Fruit fly (Drosophila melanogaster) whole organism, embryonic: ENCODE measurements around the gene DnaJ-H.

Experiments
- Ada2b ChIP-seq: fragments of 200-800 bp; sonication (Bioruptor generic); IDR thresholded peaks from 2 replicates; pipeline ENCODE4 v1.3.6; 2022; ENCODE audit warnings: missing biosample characterization, missing genetic modification characterization
- Atf3 ChIP-seq: fragments of 200-800 bp; sonication (Bioruptor generic); optimal IDR thresholded peaks from 3 replicates; lab custom pipeline; 2016; ENCODE audit warnings: missing biosample characterization, missing genetic modification characterization
- B-H2 ChIP-seq: fragments of 200-800 bp; sonication (Bioruptor generic); optimal IDR thresholded peaks from 2 replicates; lab custom pipeline; 2018; ENCODE audit warnings: missing biosample characterization, mild to moderate bottlenecking, missing genetic modification characterization
- CG10209 ChIP-seq: fragments of 200-800 bp; sonication (Bioruptor generic); optimal IDR thresholded peaks from 3 replicates; lab custom pipeline; 2017; ENCODE audit warnings: missing biosample characterization, mild to moderate bottlenecking, missing genetic modification characterization, missing genetic modification reagents
- CG1024 ChIP-seq: fragments of 200-800 bp; sonication (Bioruptor generic); IDR thresholded peaks from 2 replicates; pipeline ENCODE4 v1.3.6; 2022; ENCODE audit warnings: missing biosample characterization, missing genetic modification characterization
- CG10959 ChIP-seq: fragments of 200-800 bp; sonication (Bioruptor generic); IDR thresholded peaks from 2 replicates; pipeline ENCODE4 v1.3.6; 2022; ENCODE audit warnings: missing biosample characterization, missing genetic modification characterization
- CG12391 ChIP-seq: fragments of 200-800 bp; sonication (Bioruptor generic); optimal IDR thresholded peaks from 3 replicates; lab custom pipeline; 2018; ENCODE audit warnings: missing biosample characterization, mild to moderate bottlenecking, missing genetic modification characterization, moderate library complexity
- CG12769 ChIP-seq: fragments of 200-800 bp; sonication (Bioruptor generic); optimal IDR thresholded peaks from 2 replicates; lab custom pipeline; 2019; ENCODE audit warnings: missing biosample characterization, mild to moderate bottlenecking, missing genetic modification characterization, moderate library complexity
- CG13287 ChIP-seq: fragments of 200-800 bp; sonication (Bioruptor generic); IDR thresholded peaks from 2 replicates; pipeline ENCODE4 v1.3.6; 2022; ENCODE audit warnings: missing biosample characterization, missing genetic modification characterization; ENCODE audit not compliant: partially characterized antibody
- CG13775 ChIP-seq: fragments of 200-800 bp; sonication (Bioruptor generic); optimal IDR thresholded peaks from 3 replicates; lab custom pipeline; 2017; ENCODE audit warnings: missing biosample characterization, mild to moderate bottlenecking, missing genetic modification characterization
- CG14050 ChIP-seq: fragments of 200-800 bp; sonication (Bioruptor generic); IDR thresholded peaks from 3 replicates; pipeline ENCODE4 v1.3.6; 2022; ENCODE audit warnings: missing biosample characterization, missing genetic modification characterization
- CG15011 ChIP-seq: fragments of 200-800 bp; sonication (Bioruptor generic); optimal IDR thresholded peaks from 3 replicates; lab custom pipeline; 2018; ENCODE audit warnings: missing biosample characterization, mild to moderate bottlenecking, missing genetic modification characterization
- CG17385 ChIP-seq: fragments of 200-800 bp; sonication (Bioruptor generic); optimal IDR thresholded peaks from 3 replicates; lab custom pipeline; 2018; ENCODE audit warnings: missing biosample characterization, mild to moderate bottlenecking, missing genetic modification characterization
- CG3065 ChIP-seq: fragments of 200-800 bp; sonication (Bioruptor generic); optimal IDR thresholded peaks from 2 replicates; lab custom pipeline; 2016; ENCODE audit warnings: missing biosample characterization, missing genetic modification characterization
- CG42726 ChIP-seq: fragments of 200-800 bp; sonication (Bioruptor generic); IDR thresholded peaks from 2 replicates; pipeline ENCODE4 v1.3.6; 2022; ENCODE audit warnings: missing biosample characterization, missing genetic modification characterization; ENCODE audit not compliant: partially characterized antibody
- CG4424 ChIP-seq: fragments of 200-800 bp; sonication (Bioruptor generic); optimal IDR thresholded peaks from 3 replicates; lab custom pipeline; 2016; ENCODE audit warnings: missing biosample characterization, missing genetic modification characterization
- CG7786 ChIP-seq: fragments of 200-800 bp; sonication (Bioruptor generic); optimal IDR thresholded peaks from 2 replicates; lab custom pipeline; 2016; ENCODE audit warnings: missing biosample characterization, missing genetic modification characterization
- CTCF ChIP-seq: fragments of 200-800 bp; sonication (Bioruptor generic); optimal IDR thresholded peaks from 2 replicates; lab custom pipeline; 2017; ENCODE audit warnings: missing biosample characterization, mild to moderate bottlenecking, missing genetic modification characterization, moderate library complexity
- D19B ChIP-seq: fragments of 200-800 bp; sonication (Bioruptor generic); optimal IDR thresholded peaks from 2 replicates; lab custom pipeline; 2017; ENCODE audit warnings: missing biosample characterization, mild to moderate bottlenecking, missing genetic modification characterization
- Dek ChIP-seq: fragments of 200-800 bp; sonication (Bioruptor generic); optimal IDR thresholded peaks from 3 replicates; lab custom pipeline; 2019; ENCODE audit warnings: missing biosample characterization, mild to moderate bottlenecking, missing genetic modification characterization, moderate library complexity
- Ets97D ChIP-seq: fragments of 200-800 bp; sonication (Bioruptor generic); optimal IDR thresholded peaks from 3 replicates; lab custom pipeline; 2016; ENCODE audit warnings: missing biosample characterization, missing genetic modification characterization
- Fer1 ChIP-seq: fragments of 200-800 bp; sonication (Bioruptor generic); optimal IDR thresholded peaks from 2 replicates; lab custom pipeline; 2017; ENCODE audit warnings: missing biosample characterization, mild to moderate bottlenecking, missing genetic modification characterization
- HLH54F ChIP-seq: fragments of 200-800 bp; sonication (Bioruptor generic); optimal IDR thresholded peaks from 3 replicates; lab custom pipeline; 2016; ENCODE audit warnings: missing biosample characterization, missing genetic modification characterization
- Hand ChIP-seq: fragments of 200-800 bp; sonication (Bioruptor generic); optimal IDR thresholded peaks from 2 replicates; lab custom pipeline; 2017; ENCODE audit warnings: mild to moderate bottlenecking, missing biosample characterization, missing genetic modification reagents, missing genetic modification characterization
- HmgZ ChIP-seq: fragments of 200-800 bp; sonication (Bioruptor generic); optimal IDR thresholded peaks from 2 replicates; lab custom pipeline; 2018; ENCODE audit warnings: missing biosample characterization, mild to moderate bottlenecking, missing genetic modification characterization
- Hr39 ChIP-seq: fragments of >200 bp; optimal IDR thresholded peaks from 2 replicates; lab custom pipeline; 2017
- Lhr ChIP-seq: fragments of 200-800 bp; sonication (Bioruptor generic); optimal IDR thresholded peaks from 3 replicates; lab custom pipeline; 2017; ENCODE audit warnings: mild to moderate bottlenecking, missing biosample characterization, missing genetic modification reagents, missing genetic modification characterization
- Mes4 ChIP-seq: fragments of 200-800 bp; sonication (Bioruptor generic); optimal IDR thresholded peaks from 2 replicates; lab custom pipeline; 2016; ENCODE audit warnings: missing biosample characterization, missing genetic modification characterization
- Optix ChIP-seq: fragments of 200-800 bp; sonication (Bioruptor generic); IDR thresholded peaks from 3 replicates; pipeline ENCODE4 v1.3.6; 2022; ENCODE audit warnings: missing biosample characterization, missing genetic modification characterization
- Sox100B ChIP-seq: fragments of 200-800 bp; sonication (Bioruptor generic); optimal IDR thresholded peaks from 3 replicates; lab custom pipeline; 2018; ENCODE audit warnings: missing biosample characterization, mild to moderate bottlenecking, missing genetic modification characterization
- Sry-β ChIP-seq: fragments of 200-800 bp; sonication (Bioruptor generic); optimal IDR thresholded peaks from 2 replicates; lab custom pipeline; 2018; ENCODE audit warnings: missing biosample characterization, mild to moderate bottlenecking, missing genetic modification characterization, moderate library complexity
- bowl ChIP-seq: fragments of 200-800 bp; sonication (Bioruptor generic); IDR thresholded peaks from 2 replicates; pipeline ENCODE4 v1.3.6; 2022; ENCODE audit warnings: missing biosample characterization, missing genetic modification characterization
- cg ChIP-seq: fragments of 200-800 bp; sonication (Bioruptor generic); optimal IDR thresholded peaks from 3 replicates; lab custom pipeline; 2019; ENCODE audit warnings: missing biosample characterization, mild to moderate bottlenecking, missing genetic modification characterization, moderate library complexity
- chinmo ChIP-seq: fragments of 200-800 bp; sonication (Bioruptor generic); IDR thresholded peaks from 4 replicates; pipeline ENCODE4 v1.3.6; 2022; ENCODE audit warnings: missing biosample characterization, missing genetic modification characterization; ENCODE audit not compliant: partially characterized antibody
- ci ChIP-seq: fragments of 200-800 bp; sonication (Bioruptor generic); IDR thresholded peaks from 3 replicates; pipeline ENCODE4 v1.3.6; 2022; ENCODE audit warnings: missing biosample characterization, missing genetic modification characterization
- crc ChIP-seq: fragments of 200-800 bp; sonication (Bioruptor generic); optimal IDR thresholded peaks from 2 replicates; lab custom pipeline; 2016; ENCODE audit warnings: missing biosample characterization, missing genetic modification characterization
- crol ChIP-seq: fragments of 200-800 bp; sonication (Bioruptor generic); IDR thresholded peaks from 2 replicates; pipeline ENCODE4 v1.3.6; 2022; ENCODE audit warnings: missing biosample characterization, missing genetic modification characterization
- dysf ChIP-seq: fragments of 200-800 bp; sonication (Bioruptor generic); IDR thresholded peaks from 3 replicates; pipeline ENCODE4 v1.3.6; 2022; ENCODE audit warnings: missing biosample characterization, missing genetic modification characterization
- fu2 ChIP-seq: fragments of 200-800 bp; sonication (Bioruptor generic); optimal IDR thresholded peaks from 2 replicates; lab custom pipeline; 2016; ENCODE audit warnings: missing biosample characterization, missing genetic modification characterization
- gfzf ChIP-seq: fragments of 200-800 bp; sonication (Bioruptor generic); optimal IDR thresholded peaks from 2 replicates; lab custom pipeline; 2016; ENCODE audit warnings: missing biosample characterization, mild to moderate bottlenecking, missing genetic modification characterization, moderate library complexity
- gt ChIP-seq: fragments of 200-800 bp; sonication (Bioruptor generic); IDR thresholded peaks from 2 replicates; pipeline ENCODE4 v1.3.6; 2022; ENCODE audit warnings: missing biosample characterization, missing genetic modification characterization
- hb ChIP-seq: fragments of 200-800 bp; sonication (Bioruptor generic); IDR thresholded peaks from 3 replicates; pipeline ENCODE4 v1.3.6; 2022; ENCODE audit warnings: missing biosample characterization, missing genetic modification characterization; ENCODE audit not compliant: partially characterized antibody
- klu ChIP-seq: fragments of 200-800 bp; sonication (Bioruptor generic); IDR thresholded peaks from 2 replicates; pipeline ENCODE4 v1.3.6; 2022; ENCODE audit warnings: missing biosample characterization, missing genetic modification characterization
- luna ChIP-seq: fragments of 200-800 bp; sonication (Bioruptor generic); optimal IDR thresholded peaks from 2 replicates; lab custom pipeline; 2016; ENCODE audit warnings: missing biosample characterization, missing genetic modification characterization
- mam ChIP-seq: fragments of 200-800 bp; sonication (Bioruptor generic); optimal IDR thresholded peaks from 3 replicates; lab custom pipeline; 2016; ENCODE audit warnings: missing biosample characterization, missing genetic modification characterization
- pho ChIP-seq: fragments of 200-800 bp; sonication (Bioruptor generic); optimal IDR thresholded peaks from 2 replicates; lab custom pipeline; 2016; ENCODE audit warnings: missing biosample characterization, missing genetic modification characterization
- psq ChIP-seq: fragments of 200-800 bp; sonication (Bioruptor generic); optimal IDR thresholded peaks from 2 replicates; lab custom pipeline; 2017; ENCODE audit warnings: missing biosample characterization, missing genetic modification characterization
- scrt ChIP-seq: fragments of 200-800 bp; sonication (Bioruptor generic); optimal IDR thresholded peaks from 2 replicates; lab custom pipeline; 2018; ENCODE audit warnings: missing biosample characterization, mild to moderate bottlenecking, missing genetic modification characterization, moderate library complexity
- sna ChIP-seq: fragments of 200-800 bp; sonication (Bioruptor generic); IDR thresholded peaks from 2 replicates; pipeline ENCODE4 v1.3.6; 2022; ENCODE audit warnings: missing biosample characterization, missing genetic modification characterization; ENCODE audit not compliant: partially characterized antibody
- stc ChIP-seq: fragments of 200-800 bp; sonication (Bioruptor generic); IDR thresholded peaks from 2 replicates; pipeline ENCODE4 v1.3.6; 2022; ENCODE audit warnings: missing biosample characterization, missing genetic modification characterization
- zen2 ChIP-seq: fragments of 200-800 bp; sonication (Bioruptor generic); IDR thresholded peaks from 3 replicates; pipeline ENCODE4 v1.3.6; 2022; ENCODE audit warnings: missing biosample characterization, missing genetic modification characterization; ENCODE audit not compliant: partially characterized antibody

Gene DnaJ-H

dm6 chr2L:13203437-13204137 lies 37.7 kb upstream of the DnaJ-H start, which contains the start of gene Pect (continued):
- TF ChIP-seq Sry-β (GFP tag; lab: Kevin White, UChicago) = no peak
- TF ChIP-seq Hr39 (lab: Kevin White, UChicago) = no peak
- peak; percentile 62 for TF ChIP-seq HmgZ
- no peak for TF ChIP-seq HLH54F (GFP tag; lab: Kevin White, UChicago)
- peak; percentile 63 for TF ChIP-seq CG13287 (GFP tag; lab: Robert Waterston, UW)
- TF ChIP-seq CG1024 = no peak
- TF ChIP-seq fu2 (GFP tag; lab: Kevin White, UChicago) = no peak
- peak; percentile 60 for TF ChIP-seq Lhr (GFP tag; lab: Kevin White, UChicago)
- no peak for TF ChIP-seq Mes4 (GFP tag; lab: Kevin White, UChicago)
- TF ChIP-seq psq (GFP tag; lab: Kevin White, UChicago) = no peak
- no peak for TF ChIP-seq CG7786 (GFP tag; lab: Kevin White, UChicago)
- TF ChIP-seq CG3065 (GFP tag; lab: Kevin White, UChicago) = no peak
- peak; percentile 66 for TF ChIP-seq Fer1 (GFP tag; lab: Kevin White, UChicago)
- no peak; the same call in 1 of the 2 replicates for TF ChIP-seq crol (GFP tag; lab: Robert Waterston, UW)
- TF ChIP-seq crc (GFP tag; lab: Kevin White, UChicago) = no peak
- no peak for TF ChIP-seq bowl (GFP tag; lab: Robert Waterston, UW)
- peak; percentile 52 for TF ChIP-seq CG13775 (GFP tag; lab: Kevin White, UChicago)
- no peak for TF ChIP-seq pho
- TF ChIP-seq CG14050 (GFP tag; lab: Robert Waterston, UW) = no peak
- TF ChIP-seq gfzf = peak; percentile 89
- no peak for TF ChIP-seq Sox100B
- TF ChIP-seq B-H2 = no peak
- no peak for TF ChIP-seq Optix (GFP tag; lab: Robert Waterston, UW)
- no peak for TF ChIP-seq gt (GFP tag; lab: Robert Waterston, UW)
- no peak for TF ChIP-seq CG4424
- TF ChIP-seq D19B = no peak
- no peak for TF ChIP-seq CG10209
- no peak for TF ChIP-seq zen2 (GFP tag; lab: Robert Waterston, UW)
- TF ChIP-seq Ada2b (GFP tag; lab: Robert Waterston, UW) = no peak
- no peak for TF ChIP-seq mam (GFP tag; lab: Kevin White, UChicago)
- no peak for TF ChIP-seq luna (GFP tag; lab: Kevin White, UChicago)
- no peak for TF ChIP-seq Ets97D
- no peak for TF ChIP-seq klu (GFP tag; lab: Robert Waterston, UW)
- TF ChIP-seq chinmo (GFP tag; lab: Robert Waterston, UW) = peak; percentile 89; the same call in 3 of the 4 replicates
- no peak for TF ChIP-seq Atf3 (GFP tag; lab: Kevin White, UChicago)
- TF ChIP-seq CG17385 (GFP tag; lab: Kevin White, UChicago) = peak; percentile 5
- peak; percentile 58 for TF ChIP-seq Dek (tag; lab: Kevin White, UChicago)
- no peak for TF ChIP-seq hb (GFP tag; lab: Robert Waterston, UW)
- no peak for TF ChIP-seq CG15011
- TF ChIP-seq cg (GFP tag; lab: Kevin White, UChicago) = no peak
- 0 out of 3 replicates have a peak, but pooled peaks have one; percentile 2 for TF ChIP-seq dysf
- TF ChIP-seq Hand (GFP tag; lab: Kevin White, UChicago) = no peak
- no peak for TF ChIP-seq scrt (GFP tag; lab: Kevin White, UChicago)
- TF ChIP-seq CG12391 (tag; lab: Kevin White, UChicago) = peak; percentile 63
- no peak for TF ChIP-seq CG42726 (GFP tag; lab: Robert Waterston, UW)
- TF ChIP-seq ci (GFP tag; lab: Robert Waterston, UW) = peak; percentile 9; the same call in 1 of the 3 replicates
- TF ChIP-seq CG10959 (GFP tag; lab: Robert Waterston, UW) = no peak
- TF ChIP-seq sna (GFP tag; lab: Robert Waterston, UW) = 0 out of 2 replicates have a peak, but pooled peaks have one; percentile 35
- no peak for TF ChIP-seq CTCF (GFP tag; lab: Kevin White, UChicago)
- peak; percentile 19; the same call in 1 of the 2 replicates for TF ChIP-seq stc (GFP tag; lab: Robert Waterston, UW)
- no peak for TF ChIP-seq CG12769
